Worm (Caenorhabditis elegans): Measurements from ENCODE around the gene C50A2.3.

DNA sequence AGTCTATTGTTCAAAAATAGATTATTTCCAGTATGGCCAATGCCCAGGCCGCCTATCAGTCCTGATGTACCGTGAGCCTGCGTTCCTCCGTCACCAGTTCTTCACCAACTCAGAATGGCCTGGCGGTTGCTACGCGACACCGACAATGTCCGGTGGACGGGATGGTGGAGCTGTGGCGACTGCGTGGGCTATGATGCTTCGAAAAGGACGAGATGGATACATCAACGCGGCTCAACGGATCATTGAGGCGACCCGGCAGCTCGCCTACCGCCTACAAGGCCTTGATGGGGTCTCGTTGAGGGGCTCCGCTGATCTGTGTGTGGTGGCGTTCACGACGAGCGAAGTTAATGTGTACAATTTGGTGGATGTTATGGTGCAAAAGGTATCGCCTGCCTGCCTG lies 41.7 kb upstream of the C50A2.3 start:
- no peak for TF ChIP-seq zag-1 (tag; optimal IDR thresholded peaks at IDR 0.05)
- TF ChIP-seq nhr-28 (tag; optimal IDR thresholded peaks at IDR 0.05) = no peak
- no peak for TF ChIP-seq ceh-82 (tag; optimal IDR thresholded peaks at IDR 0.05)
- no peak for TF ChIP-seq dpl-1 (GFP tag; optimal IDR thresholded peaks at IDR 0.05)
- TF ChIP-seq ztf-11 (tag; optimal IDR thresholded peaks at IDR 0.05) = no peak
